Worm (Caenorhabditis elegans) whole organism, mixed stage, embryonic: ENCODE results near the gene W06H8.6.

ENCODE experiments used
- M03D4.4 ChIP-seq: sonication (generic microtip); optimal IDR thresholded peaks from 2 replicates; lab custom pipeline; 2017; ENCODE audit warnings: mild to moderate bottlenecking, missing genetic modification characterization, missing compliant biosample characterization
- blmp-1 ChIP-seq: fragments of 150-350 bp; optimal IDR thresholded peaks from 2 replicates; lab custom pipeline; 2014; ENCODE audit warnings: missing biosample characterization, missing genetic modification characterization
- ceh-39 ChIP-seq: fragments of 150-350 bp; optimal IDR thresholded peaks from 2 replicates; lab custom pipeline; 2014; ENCODE audit warnings: missing biosample characterization, missing genetic modification characterization
- ceh-43 ChIP-seq: fragments of 200-800 bp; sonication (Bioruptor generic); optimal IDR thresholded peaks from 2 replicates; lab custom pipeline; 2018; ENCODE audit warnings: mild to moderate bottlenecking, missing genetic modification characterization, moderate library complexity, missing compliant biosample characterization
- ceh-83 ChIP-seq: fragments of 200-800 bp; sonication (Bioruptor generic); optimal IDR thresholded peaks from 2 replicates; lab custom pipeline; 2018; ENCODE audit warnings: mild to moderate bottlenecking, missing genetic modification characterization, missing compliant biosample characterization
- ces-1 ChIP-seq: fragments of 150-350 bp; optimal IDR thresholded peaks from 2 replicates; lab custom pipeline; 2014; ENCODE audit warnings: missing biosample characterization, missing genetic modification reagents, missing genetic modification characterization
- cnd-1 ChIP-seq: fragments of 200-800 bp; sonication (Bioruptor generic); optimal IDR thresholded peaks from 2 replicates; lab custom pipeline; 2018; ENCODE audit warnings: mild to moderate bottlenecking, missing genetic modification characterization, missing compliant biosample characterization
- drap-1 ChIP-seq: fragments of 200-800 bp; sonication (Bioruptor generic); optimal IDR thresholded peaks from 3 replicates; lab custom pipeline; 2018; ENCODE audit warnings: mild to moderate bottlenecking, missing genetic modification characterization, missing compliant biosample characterization
- elt-1 ChIP-seq: sonication (generic microtip); optimal IDR thresholded peaks from 2 replicates; lab custom pipeline; 2017; ENCODE audit warnings: missing genetic modification characterization, mild to moderate bottlenecking, missing compliant biosample characterization, antibody characterized with exemption, moderate library complexity, borderline replicate concordance; ENCODE audit not compliant: insufficient read depth
- elt-3 ChIP-seq: fragments of 150-350 bp; optimal IDR thresholded peaks from 2 replicates; lab custom pipeline; 2014; ENCODE audit warnings: missing biosample characterization, missing genetic modification characterization
- flh-1 ChIP-seq: fragments of 200-800 bp; sonication (Bioruptor generic); optimal IDR thresholded peaks from 2 replicates; lab custom pipeline; 2018; ENCODE audit warnings: mild to moderate bottlenecking, missing genetic modification characterization, moderate library complexity, missing compliant biosample characterization
- ham-2 ChIP-seq: fragments of 200-800 bp; sonication (Bioruptor generic); optimal IDR thresholded peaks from 2 replicates; lab custom pipeline; 2018; ENCODE audit warnings: mild to moderate bottlenecking, missing genetic modification characterization, missing compliant biosample characterization
- hlh-1 ChIP-seq: fragments of 150-350 bp; optimal IDR thresholded peaks from 2 replicates; lab custom pipeline; 2014; ENCODE audit warnings: missing biosample characterization, missing genetic modification reagents, missing genetic modification characterization
- lin-13 ChIP-seq: fragments of 150-350 bp; optimal IDR thresholded peaks from 2 replicates; lab custom pipeline; 2014; ENCODE audit warnings: missing biosample characterization, missing genetic modification characterization
- lin-32 ChIP-seq: fragments of 200-800 bp; sonication (Bioruptor generic); optimal IDR thresholded peaks from 2 replicates; lab custom pipeline; 2018; ENCODE audit warnings: mild to moderate bottlenecking, missing genetic modification characterization, missing compliant biosample characterization
- mab-5 ChIP-seq: fragments of 150-350 bp; optimal IDR thresholded peaks from 2 replicates; lab custom pipeline; 2014; ENCODE audit warnings: missing biosample characterization, missing genetic modification characterization
- mep-1 ChIP-seq: fragments of 150-350 bp; optimal IDR thresholded peaks from 2 replicates; lab custom pipeline; 2017; ENCODE audit warnings: missing biosample characterization, missing genetic modification reagents, missing genetic modification characterization, inconsistent platforms
- nhr-12 ChIP-seq: fragments of 150-350 bp; optimal IDR thresholded peaks from 2 replicates; lab custom pipeline; 2014; ENCODE audit warnings: missing biosample characterization, missing genetic modification characterization
- nhr-2 ChIP-seq: fragments of 150-350 bp; optimal IDR thresholded peaks from 2 replicates; lab custom pipeline; 2014; ENCODE audit warnings: missing biosample characterization, missing genetic modification characterization
- nhr-237 ChIP-seq: fragments of 150-350 bp; optimal IDR thresholded peaks from 2 replicates; lab custom pipeline; 2014; ENCODE audit warnings: missing biosample characterization, missing genetic modification characterization
- nhr-28 ChIP-seq: fragments of 150-350 bp; optimal IDR thresholded peaks from 2 replicates; lab custom pipeline; 2014; ENCODE audit warnings: missing biosample characterization, missing genetic modification characterization
- nhr-76 ChIP-seq: sonication (generic microtip); optimal IDR thresholded peaks from 2 replicates; lab custom pipeline; 2017; ENCODE audit warnings: missing biosample characterization, missing genetic modification characterization
- pha-4 ChIP-seq: fragments of 150-350 bp; optimal IDR thresholded peaks from 2 replicates; lab custom pipeline; 2018; ENCODE audit warnings: missing biosample characterization, missing genetic modification reagents, missing genetic modification characterization
- sem-2 ChIP-seq: fragments of 200-800 bp; sonication (Bioruptor generic); optimal IDR thresholded peaks from 2 replicates; lab custom pipeline; 2018; ENCODE audit warnings: mild to moderate bottlenecking, missing genetic modification characterization, missing compliant biosample characterization
- snpc-4 ChIP-seq: fragments of 150-350 bp; optimal IDR thresholded peaks from 2 replicates; lab custom pipeline; 2014; ENCODE audit warnings: missing biosample characterization, missing genetic modification characterization
- sptf-1 ChIP-seq: sonication (generic microtip); optimal IDR thresholded peaks from 2 replicates; lab custom pipeline; 2017; ENCODE audit warnings: mild to moderate bottlenecking, missing genetic modification characterization, moderate library complexity, missing compliant biosample characterization
- tbx-8 ChIP-seq: fragments of 200-800 bp; sonication (Bioruptor generic); optimal IDR thresholded peaks from 2 replicates; lab custom pipeline; 2018; ENCODE audit warnings: mild to moderate bottlenecking, missing genetic modification characterization, moderate library complexity, missing compliant biosample characterization
- unc-120 ChIP-seq: sonication (generic microtip); optimal IDR thresholded peaks from 2 replicates; lab custom pipeline; 2017; ENCODE audit warnings: missing genetic modification characterization, missing compliant biosample characterization; ENCODE audit not compliant: poor library complexity, severe bottlenecking
- unc-39 ChIP-seq: fragments of 150-350 bp; optimal IDR thresholded peaks from 2 replicates; lab custom pipeline; 2014; ENCODE audit warnings: missing biosample characterization, missing genetic modification characterization
- unc-62 ChIP-seq: fragments of 150-350 bp; optimal IDR thresholded peaks from 2 replicates; lab custom pipeline; 2014; ENCODE audit warnings: missing biosample characterization, missing genetic modification reagents, missing genetic modification characterization
- zip-8 ChIP-seq: fragments of 150-350 bp; optimal IDR thresholded peaks from 2 replicates; lab custom pipeline; 2014; ENCODE audit warnings: missing biosample characterization, missing genetic modification characterization
- ztf-11 ChIP-seq: fragments of 150-350 bp; optimal IDR thresholded peaks from 2 replicates; lab custom pipeline; 2014; ENCODE audit warnings: missing biosample characterization, missing genetic modification characterization

The W06H8.6 gene

DNA sequence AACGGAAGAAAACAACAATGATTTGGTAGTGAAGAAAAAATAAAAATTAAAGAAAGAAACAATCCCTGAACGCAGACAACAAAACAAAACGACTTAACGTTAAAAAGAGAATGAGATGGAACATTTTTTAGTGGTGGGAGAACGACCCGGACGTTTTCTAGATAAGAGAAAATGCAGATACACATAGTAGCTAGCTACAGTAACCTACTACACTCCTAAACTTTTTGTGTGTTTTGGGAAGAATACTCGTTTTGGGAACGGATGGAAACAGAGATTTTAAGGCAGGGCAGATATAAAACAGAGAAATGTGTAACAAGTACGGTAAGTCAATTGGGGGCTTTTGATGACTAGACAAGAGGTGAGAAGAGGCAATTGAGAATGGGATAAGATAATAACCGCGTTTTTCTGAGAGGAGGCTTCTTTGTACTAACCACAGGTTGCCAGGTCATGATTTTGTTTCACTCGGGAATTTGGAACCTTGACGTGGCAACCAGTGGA, 4.0 kb downstream of the W06H8.6 start:
- no peak for TF ChIP-seq elt-3 (tag; lab: Kevin White, UChicago)
- TF ChIP-seq ceh-83 = peak; percentile 38

DNA sequence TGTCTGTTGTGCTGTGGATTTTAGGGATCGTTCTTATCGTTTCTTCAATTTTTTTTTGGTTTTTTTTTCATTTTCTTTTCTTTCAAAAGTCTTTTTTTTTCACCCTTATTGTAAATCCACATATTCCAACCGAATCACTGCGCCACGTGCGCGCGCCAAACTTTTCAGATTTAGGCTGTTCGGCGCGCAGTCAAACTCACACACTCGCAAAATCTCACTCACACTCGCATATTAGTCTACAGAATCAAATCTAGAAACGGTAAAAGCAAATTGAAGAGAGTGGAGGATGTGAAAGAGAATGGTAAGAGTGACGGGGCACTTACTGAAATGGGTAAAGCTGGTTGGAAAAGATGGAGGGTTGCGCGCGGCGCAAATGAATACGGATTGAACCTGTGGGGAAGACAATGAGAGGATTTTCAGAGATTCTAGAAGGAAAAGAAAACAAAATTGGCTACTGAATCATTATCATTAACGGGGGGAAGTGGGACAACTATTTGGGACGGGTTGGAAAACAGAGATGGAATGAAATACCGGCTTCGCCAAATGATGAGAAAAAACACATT, 4.6 kb downstream of the W06H8.6 start:
- TF ChIP-seq unc-120 (tag; lab: Kevin White, UChicago) (no peak), nhr-2 (tag; lab: Kevin White, UChicago) (no peak)

DNA sequence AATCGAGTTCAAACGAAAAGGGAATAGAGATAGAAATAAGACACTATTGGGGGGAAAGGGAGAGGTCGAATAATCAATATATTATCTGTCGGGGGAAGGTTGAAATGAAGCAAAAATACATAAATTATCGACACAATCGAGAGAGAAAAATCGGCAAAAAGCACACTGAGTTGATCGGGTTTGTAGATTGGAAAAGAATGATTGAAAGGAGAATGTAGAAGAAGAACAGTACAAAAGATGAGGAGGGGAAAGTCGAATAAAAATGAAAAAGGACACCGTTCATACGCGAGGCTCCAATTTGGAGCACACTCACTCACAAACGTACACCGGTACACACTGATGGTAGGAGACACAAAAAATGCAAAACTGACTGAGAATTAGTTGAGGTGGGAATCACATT, 5.5 kb downstream of the W06H8.6 start:
- TF ChIP-seq ceh-83 = peak; percentile 52
- TF ChIP-seq flh-1 (GFP tag; lab: Kevin White, UChicago) = peak; percentile 1
- TF ChIP-seq cnd-1 = peak; percentile 11
- no peak for TF ChIP-seq nhr-237 (tag; lab: Kevin White, UChicago)

DNA sequence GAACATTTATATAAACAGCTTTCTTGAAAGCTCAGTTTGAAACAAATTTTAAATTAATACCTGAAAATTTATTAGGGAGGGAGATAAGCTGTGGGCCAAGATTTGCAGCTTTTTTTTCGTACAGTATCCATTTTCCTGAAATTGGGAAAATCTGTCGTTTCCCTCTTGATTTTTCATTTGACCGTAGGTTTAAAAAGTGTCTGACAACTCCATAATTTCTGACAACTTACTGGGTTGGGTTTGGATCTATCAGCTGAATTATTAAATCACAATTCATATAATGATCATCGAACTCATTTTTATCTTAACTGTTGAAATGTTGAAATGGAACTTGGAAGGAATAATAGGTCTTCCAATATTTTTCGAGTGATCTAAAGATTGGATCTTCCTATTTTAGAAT, 6.1 kb downstream of the W06H8.6 start:
- TF ChIP-seq mep-1 (tag; lab: Kevin White, UChicago) = no peak
- TF ChIP-seq zip-8 (tag; lab: Kevin White, UChicago) = no peak
- TF ChIP-seq ham-2 (GFP tag; lab: Kevin White, UChicago) = no peak
- TF ChIP-seq lin-13 = no peak
- TF ChIP-seq ztf-11 (tag; lab: Kevin White, UChicago) = no peak
- TF ChIP-seq nhr-28 (tag; lab: Kevin White, UChicago) = no peak
- no peak for TF ChIP-seq ces-1 (GFP tag; lab: Kevin White, UChicago)
- TF ChIP-seq elt-3 (tag; lab: Kevin White, UChicago) = no peak
- no peak for TF ChIP-seq flh-1 (GFP tag; lab: Kevin White, UChicago)
- TF ChIP-seq ceh-43 (GFP tag; lab: Kevin White, UChicago) = no peak
- TF ChIP-seq hlh-1 = no peak
- TF ChIP-seq ceh-39 (tag; lab: Kevin White, UChicago) = no peak
- TF ChIP-seq M03D4.4 (tag; lab: Kevin White, UChicago) = no peak
- no peak for TF ChIP-seq elt-1
- no peak for TF ChIP-seq sptf-1 (tag; lab: Kevin White, UChicago)
- TF ChIP-seq unc-39 = no peak
- no peak for TF ChIP-seq lin-32
- no peak for TF ChIP-seq tbx-8 (GFP tag; lab: Kevin White, UChicago)
- TF ChIP-seq, all 35 proteins: peak for 0

DNA sequence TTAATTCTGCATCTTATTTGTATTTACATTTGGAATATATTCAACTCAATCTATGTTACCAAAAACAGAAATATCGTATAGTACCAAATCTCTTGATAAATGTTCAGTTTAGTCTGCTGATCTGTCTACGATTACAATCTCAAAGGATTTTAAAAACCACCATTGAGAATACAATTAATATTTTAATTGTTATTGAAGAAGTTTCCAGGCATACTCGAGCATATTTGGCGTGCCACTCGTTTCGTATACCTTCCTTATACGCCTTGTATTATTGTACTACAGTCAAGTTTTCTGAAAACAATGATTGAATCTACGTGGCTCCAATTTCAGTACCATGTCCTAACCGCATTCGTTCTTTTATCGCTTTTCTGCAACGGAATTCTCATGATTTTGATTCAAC, 9.0 kb downstream of the W06H8.6 start, which contains the start of gene str-206:
TSS of gene str-206 (plus strand) at position 301 of the 400 bp plus-strand sequence.
- TF ChIP-seq pha-4 = no peak
- no peak for TF ChIP-seq flh-1 (GFP tag; lab: Kevin White, UChicago)
- TF ChIP-seq snpc-4 (tag; lab: Kevin White, UChicago) = no peak
- TF ChIP-seq mab-5 (tag; lab: Kevin White, UChicago) = no peak
- TF ChIP-seq zip-8 (tag; lab: Kevin White, UChicago) = no peak
- no peak for TF ChIP-seq sem-2 (GFP tag; lab: Kevin White, UChicago)
- no peak for TF ChIP-seq nhr-76 (tag; lab: Kevin White, UChicago)
- no peak for TF ChIP-seq ham-2 (GFP tag; lab: Kevin White, UChicago)
- TF ChIP-seq unc-62 (GFP tag; lab: Kevin White, UChicago) = no peak
- TF ChIP-seq ceh-39 (tag; lab: Kevin White, UChicago) = no peak
- TF ChIP-seq drap-1 (GFP tag; lab: Kevin White, UChicago) = no peak
- TF ChIP-seq lin-13 = no peak
- no peak for TF ChIP-seq nhr-2 (tag; lab: Kevin White, UChicago)
- no peak for TF ChIP-seq blmp-1 (tag; lab: Kevin White, UChicago)
- TF ChIP-seq cnd-1 = no peak
- no peak for TF ChIP-seq elt-3 (tag; lab: Kevin White, UChicago)
- no peak for TF ChIP-seq nhr-12 (tag; lab: Kevin White, UChicago)
- TF ChIP-seq sptf-1 (tag; lab: Kevin White, UChicago) = no peak
